Worm (Caenorhabditis elegans) whole organism, L2 larva: ENCODE results near the gene T28D6.7.

ENCODE experiments used
- lin-13 ChIP-seq: fragments of 150-350 bp; optimal IDR thresholded peaks from 2 replicates; lab custom pipeline; 2014; ENCODE audit warnings: missing biosample characterization, missing genetic modification reagents, missing genetic modification characterization
- nhr-10 ChIP-seq: sonication (generic microtip); optimal IDR thresholded peaks from 2 replicates; lab custom pipeline; 2017; ENCODE audit warnings: missing biosample characterization, missing genetic modification characterization
- nhr-23 ChIP-seq: fragments of 150-350 bp; optimal IDR thresholded peaks from 2 replicates; lab custom pipeline; 2014; ENCODE audit warnings: missing biosample characterization, missing genetic modification reagents, missing genetic modification characterization
- unc-39 ChIP-seq: fragments of 150-350 bp; optimal IDR thresholded peaks from 2 replicates; lab custom pipeline; 2014; ENCODE audit warnings: missing biosample characterization, missing genetic modification characterization

ce11 chrIII:11346383-11346782 is at the start of gene T28D6.7:
- TF ChIP-seq unc-39 (tag; lab: Kevin White, UChicago) (no peak), nhr-10 (tag; lab: Kevin White, UChicago) (no peak), nhr-23 (tag; lab: Kevin White, UChicago) (no peak), lin-13 (GFP tag; lab: Kevin White, UChicago) (no peak)
